Fruit fly (Drosophila melanogaster): ENCODE measurements around the gene Manf.

Gene Manf

DNA sequence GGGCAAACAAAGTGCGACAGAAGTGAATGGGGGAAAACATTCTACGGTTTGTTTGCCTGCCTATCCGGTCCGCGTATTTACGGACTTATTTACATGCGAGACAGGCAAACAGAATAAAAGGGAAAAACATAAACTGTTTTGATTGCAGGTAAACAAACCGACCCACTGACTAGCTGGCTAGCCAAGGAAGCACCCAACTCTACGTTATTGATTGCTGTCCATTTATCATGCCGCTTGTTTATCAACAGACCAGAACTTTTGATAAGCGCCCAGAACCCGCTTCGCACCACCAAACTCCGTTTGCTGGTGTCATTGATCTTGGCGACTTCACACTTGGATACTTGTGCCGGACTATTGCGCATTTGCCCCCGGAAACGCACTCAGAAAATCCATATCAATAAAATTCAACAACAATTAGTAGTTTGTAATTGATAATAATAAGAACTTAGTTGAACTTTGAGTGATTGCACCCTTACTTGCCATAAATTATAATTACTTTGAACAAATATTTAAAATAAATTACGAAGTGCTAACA, 17.3 kb upstream of the Manf start (continued):
- TF ChIP-seq Sox102F (GFP tag; optimal IDR thresholded peaks at IDR 0.05) (peak; percentile 10), CG14860 (GFP tag; IDR thresholded peaks at IDR 0.05; ENCODE audit: partially characterized antibody) (no peak), CG12104 (GFP tag; optimal IDR thresholded peaks at IDR 0.05) (peak; percentile 9), CG17361 (GFP tag; IDR thresholded peaks at IDR 0.05) (peak; percentile 58; the same call in 2 of the 3 replicates), Dip3 (GFP tag; optimal IDR thresholded peaks at IDR 0.05) (no peak), Atf6 (GFP tag; IDR thresholded peaks at IDR 0.05) (peak; percentile 44; the same call in 1 of the 2 replicates), sug (tag; optimal IDR thresholded peaks at IDR 0.05) (peak; percentile 38), maf-S (GFP tag; optimal IDR thresholded peaks at IDR 0.05) (peak; percentile 26), CG12391 (tag; optimal IDR thresholded peaks at IDR 0.05) (peak; percentile 19), GATAe (GFP tag; conservative IDR thresholded peaks at IDR 0.05) (0 out of 2 replicates have a peak, but pooled peaks have one; percentile 8), odd (GFP tag; optimal IDR thresholded peaks at IDR 0.05) (peak; percentile 77), Hr3 (GFP tag; optimal IDR thresholded peaks at IDR 0.05) (no peak), Dfd (GFP tag; optimal IDR thresholded peaks at IDR 0.05) (no peak), hkb (optimal IDR thresholded peaks at IDR 0.05) (no peak), hkb (GFP tag; IDR thresholded peaks at IDR 0.05) (peak; percentile 58; the same call in 1 of the 2 replicates), CG6765 (GFP tag; optimal IDR thresholded peaks at IDR 0.05) (peak; percentile 42), hbn (GFP tag; IDR thresholded peaks at IDR 0.05; ENCODE audit: partially characterized antibody) (no peak), Ptx1 (GFP tag; IDR thresholded peaks at IDR 0.05) (no peak), fu2 (GFP tag; optimal IDR thresholded peaks at IDR 0.05) (no peak), CG6272 (GFP tag; IDR thresholded peaks at IDR 0.05) (no peak), PHDP (tag; optimal IDR thresholded peaks at IDR 0.05) (peak; percentile 74), da (GFP tag; optimal IDR thresholded peaks at IDR 0.05) (no peak), CG2120 (GFP tag; optimal IDR thresholded peaks at IDR 0.05) (peak; percentile 60), exex (tag; optimal IDR thresholded peaks at IDR 0.05) (peak; percentile 52), otp (GFP tag; IDR thresholded peaks at IDR 0.05) (peak; percentile 80), kay (GFP tag; optimal IDR thresholded peaks at IDR 0.05) (peak; percentile 59), sna (GFP tag; IDR thresholded peaks at IDR 0.05; ENCODE audit: partially characterized antibody) (no peak), CG18764 (GFP tag; optimal IDR thresholded peaks at IDR 0.05) (peak; percentile 62), dm (GFP tag; optimal IDR thresholded peaks at IDR 0.05) (peak; percentile 27), lbe (GFP tag; optimal IDR thresholded peaks at IDR 0.05) (peak; percentile 39), ken (GFP tag; IDR thresholded peaks at IDR 0.05) (no peak), CG11247 (GFP tag; IDR thresholded peaks at IDR 0.05) (peak; percentile 58), Nf-YC (tag; optimal IDR thresholded peaks at IDR 0.05) (no peak), her (GFP tag; optimal IDR thresholded peaks at IDR 0.05) (peak; percentile 61), CG14710 (tag; optimal IDR thresholded peaks at IDR 0.05) (peak; percentile 55), CG12155 (GFP tag; optimal IDR thresholded peaks at IDR 0.05) (peak; percentile 1), CG4730 (GFP tag; IDR thresholded peaks at IDR 0.05) (peak; percentile 30; the same call in 1 of the 2 replicates), Gsc (GFP tag; IDR thresholded peaks at IDR 0.05) (no peak), CG10209 (GFP tag; optimal IDR thresholded peaks at IDR 0.05) (peak; percentile 85), run (tag; optimal IDR thresholded peaks at IDR 0.05) (peak; percentile 11), pnt (GFP tag; optimal IDR thresholded peaks at IDR 0.05) (peak; percentile 4), ci (GFP tag; IDR thresholded peaks at IDR 0.05) (peak; percentile 80), fd3F (GFP tag; optimal IDR thresholded peaks at IDR 0.05) (peak; percentile 52), bbx (GFP tag; IDR thresholded peaks at IDR 0.05; ENCODE audit: partially characterized antibody) (no peak), CG15514 (GFP tag; optimal IDR thresholded peaks at IDR 0.05) (peak; percentile 39), crol (GFP tag; IDR thresholded peaks at IDR 0.05) (peak; percentile 24; the same call in 1 of the 2 replicates), Hey (tag; optimal IDR thresholded peaks at IDR 0.05) (peak; percentile 70), slbo (GFP tag; IDR thresholded peaks at IDR 0.05) (0 out of 2 replicates have a peak, but pooled peaks have one; percentile 18), B-H1 (GFP tag; IDR thresholded peaks at IDR 0.05) (no peak), CG4617 (GFP tag; optimal IDR thresholded peaks at IDR 0.05; ENCODE audit: borderline replicate concordance) (peak; percentile 0), Antp (GFP tag; optimal IDR thresholded peaks at IDR 0.05) (peak; percentile 8)
